Worm (Caenorhabditis elegans) whole organism, mixed stage, embryonic: ENCODE results near the gene abhd-3.2.
A peak's percentile ranks its signal among the peaks of the same experiment; 100 is the strongest.

Experiments
- M03D4.4 ChIP-seq: sonication (generic microtip); optimal IDR thresholded peaks from 2 replicates; lab custom pipeline; 2017; ENCODE audit warnings: mild to moderate bottlenecking, missing genetic modification characterization, missing compliant biosample characterization
- bed-3 ChIP-seq: fragments of 200-800 bp; sonication (Bioruptor generic); optimal IDR thresholded peaks from 3 replicates; lab custom pipeline; 2018; ENCODE audit warnings: mild to moderate bottlenecking, missing genetic modification characterization, moderate library complexity, missing compliant biosample characterization
- blmp-1 ChIP-seq: fragments of 150-350 bp; optimal IDR thresholded peaks from 2 replicates; lab custom pipeline; 2014; ENCODE audit warnings: missing biosample characterization, missing genetic modification characterization
- ceh-39 ChIP-seq: fragments of 150-350 bp; optimal IDR thresholded peaks from 2 replicates; lab custom pipeline; 2014; ENCODE audit warnings: missing biosample characterization, missing genetic modification characterization
- ces-1 ChIP-seq: fragments of 150-350 bp; optimal IDR thresholded peaks from 2 replicates; lab custom pipeline; 2014; ENCODE audit warnings: missing biosample characterization, missing genetic modification reagents, missing genetic modification characterization
- cnd-1 ChIP-seq: fragments of 200-800 bp; sonication (Bioruptor generic); optimal IDR thresholded peaks from 2 replicates; lab custom pipeline; 2018; ENCODE audit warnings: mild to moderate bottlenecking, missing genetic modification characterization, missing compliant biosample characterization
- drap-1 ChIP-seq: fragments of 200-800 bp; sonication (Bioruptor generic); optimal IDR thresholded peaks from 3 replicates; lab custom pipeline; 2018; ENCODE audit warnings: mild to moderate bottlenecking, missing genetic modification characterization, missing compliant biosample characterization
- elt-1 ChIP-seq: sonication (generic microtip); optimal IDR thresholded peaks from 2 replicates; lab custom pipeline; 2017; ENCODE audit warnings: missing genetic modification characterization, mild to moderate bottlenecking, missing compliant biosample characterization, antibody characterized with exemption, moderate library complexity, borderline replicate concordance; ENCODE audit not compliant: insufficient read depth
- elt-3 ChIP-seq: fragments of 150-350 bp; optimal IDR thresholded peaks from 2 replicates; lab custom pipeline; 2014; ENCODE audit warnings: missing biosample characterization, missing genetic modification characterization
- flh-1 ChIP-seq: fragments of 200-800 bp; sonication (Bioruptor generic); optimal IDR thresholded peaks from 2 replicates; lab custom pipeline; 2018; ENCODE audit warnings: mild to moderate bottlenecking, missing genetic modification characterization, moderate library complexity, missing compliant biosample characterization
- ham-2 ChIP-seq: fragments of 200-800 bp; sonication (Bioruptor generic); optimal IDR thresholded peaks from 2 replicates; lab custom pipeline; 2018; ENCODE audit warnings: mild to moderate bottlenecking, missing genetic modification characterization, missing compliant biosample characterization
- hlh-1 ChIP-seq: fragments of 150-350 bp; optimal IDR thresholded peaks from 2 replicates; lab custom pipeline; 2014; ENCODE audit warnings: missing biosample characterization, missing genetic modification reagents, missing genetic modification characterization
- lin-13 ChIP-seq: fragments of 150-350 bp; optimal IDR thresholded peaks from 2 replicates; lab custom pipeline; 2014; ENCODE audit warnings: missing biosample characterization, missing genetic modification characterization
- lin-32 ChIP-seq: fragments of 200-800 bp; sonication (Bioruptor generic); optimal IDR thresholded peaks from 2 replicates; lab custom pipeline; 2018; ENCODE audit warnings: mild to moderate bottlenecking, missing genetic modification characterization, missing compliant biosample characterization
- lsy-2 ChIP-seq: fragments of 150-350 bp; optimal IDR thresholded peaks from 2 replicates; lab custom pipeline; 2014; ENCODE audit warnings: missing biosample characterization, missing genetic modification characterization
- mab-5 ChIP-seq: fragments of 150-350 bp; optimal IDR thresholded peaks from 2 replicates; lab custom pipeline; 2014; ENCODE audit warnings: missing biosample characterization, missing genetic modification characterization
- mep-1 ChIP-seq: fragments of 150-350 bp; optimal IDR thresholded peaks from 2 replicates; lab custom pipeline; 2017; ENCODE audit warnings: missing biosample characterization, missing genetic modification reagents, missing genetic modification characterization, inconsistent platforms
- mls-2 ChIP-seq: sonication (generic microtip); optimal IDR thresholded peaks from 2 replicates; lab custom pipeline; 2016; ENCODE audit warnings: mild to moderate bottlenecking, missing genetic modification characterization, moderate library complexity, missing compliant biosample characterization
- nhr-2 ChIP-seq: fragments of 150-350 bp; optimal IDR thresholded peaks from 2 replicates; lab custom pipeline; 2014; ENCODE audit warnings: missing biosample characterization, missing genetic modification characterization
- nhr-28 ChIP-seq: fragments of 150-350 bp; optimal IDR thresholded peaks from 2 replicates; lab custom pipeline; 2014; ENCODE audit warnings: missing biosample characterization, missing genetic modification characterization
- nhr-76 ChIP-seq: sonication (generic microtip); optimal IDR thresholded peaks from 2 replicates; lab custom pipeline; 2017; ENCODE audit warnings: missing biosample characterization, missing genetic modification characterization
- pha-4 ChIP-seq: fragments of 150-350 bp; optimal IDR thresholded peaks from 2 replicates; lab custom pipeline; 2018; ENCODE audit warnings: missing biosample characterization, missing genetic modification reagents, missing genetic modification characterization
- sem-2 ChIP-seq: fragments of 200-800 bp; sonication (Bioruptor generic); optimal IDR thresholded peaks from 2 replicates; lab custom pipeline; 2018; ENCODE audit warnings: mild to moderate bottlenecking, missing genetic modification characterization, missing compliant biosample characterization
- snpc-4 ChIP-seq: fragments of 150-350 bp; optimal IDR thresholded peaks from 2 replicates; lab custom pipeline; 2014; ENCODE audit warnings: missing biosample characterization, missing genetic modification characterization
- sptf-1 ChIP-seq: sonication (generic microtip); optimal IDR thresholded peaks from 2 replicates; lab custom pipeline; 2017; ENCODE audit warnings: mild to moderate bottlenecking, missing genetic modification characterization, moderate library complexity, missing compliant biosample characterization
- tbx-8 ChIP-seq: fragments of 200-800 bp; sonication (Bioruptor generic); optimal IDR thresholded peaks from 2 replicates; lab custom pipeline; 2018; ENCODE audit warnings: mild to moderate bottlenecking, missing genetic modification characterization, moderate library complexity, missing compliant biosample characterization
- unc-120 ChIP-seq: sonication (generic microtip); optimal IDR thresholded peaks from 2 replicates; lab custom pipeline; 2017; ENCODE audit warnings: missing genetic modification characterization, missing compliant biosample characterization; ENCODE audit not compliant: poor library complexity, severe bottlenecking
- unc-62 ChIP-seq: fragments of 150-350 bp; optimal IDR thresholded peaks from 2 replicates; lab custom pipeline; 2014; ENCODE audit warnings: missing biosample characterization, missing genetic modification reagents, missing genetic modification characterization
- zip-8 ChIP-seq: fragments of 150-350 bp; optimal IDR thresholded peaks from 2 replicates; lab custom pipeline; 2014; ENCODE audit warnings: missing biosample characterization, missing genetic modification characterization
- ztf-11 ChIP-seq: fragments of 150-350 bp; optimal IDR thresholded peaks from 2 replicates; lab custom pipeline; 2014; ENCODE audit warnings: missing biosample characterization, missing genetic modification characterization

Gene abhd-3.2

ce11 chrX:963171-963570 is 14.6 kb downstream of the abhd-3.2 start, which contains the start of gene ncs-1:
Gene ncs-1 (minus strand): TSS chrX:963271.
- TF ChIP-seq unc-62 (GFP tag; lab: Kevin White, UChicago): no peak
- TF ChIP-seq sptf-1 (tag; lab: Kevin White, UChicago): no peak
- TF ChIP-seq snpc-4 (tag; lab: Kevin White, UChicago): no peak
- TF ChIP-seq mls-2 (tag; lab: Kevin White, UChicago): no peak
- no peak for TF ChIP-seq unc-120 (tag; lab: Kevin White, UChicago)
- no peak for TF ChIP-seq drap-1 (GFP tag; lab: Kevin White, UChicago)
- no peak for TF ChIP-seq zip-8 (tag; lab: Kevin White, UChicago)
- TF ChIP-seq lin-32: no peak
- no peak for TF ChIP-seq elt-3
- TF ChIP-seq lsy-2 (tag; lab: Kevin White, UChicago): no peak
- TF ChIP-seq nhr-76 (tag; lab: Kevin White, UChicago): no peak
- TF ChIP-seq nhr-28 (tag; lab: Kevin White, UChicago): no peak
- TF ChIP-seq ztf-11 (tag; lab: Kevin White, UChicago): no peak
- no peak for TF ChIP-seq mab-5
- no peak for TF ChIP-seq flh-1

DNA sequence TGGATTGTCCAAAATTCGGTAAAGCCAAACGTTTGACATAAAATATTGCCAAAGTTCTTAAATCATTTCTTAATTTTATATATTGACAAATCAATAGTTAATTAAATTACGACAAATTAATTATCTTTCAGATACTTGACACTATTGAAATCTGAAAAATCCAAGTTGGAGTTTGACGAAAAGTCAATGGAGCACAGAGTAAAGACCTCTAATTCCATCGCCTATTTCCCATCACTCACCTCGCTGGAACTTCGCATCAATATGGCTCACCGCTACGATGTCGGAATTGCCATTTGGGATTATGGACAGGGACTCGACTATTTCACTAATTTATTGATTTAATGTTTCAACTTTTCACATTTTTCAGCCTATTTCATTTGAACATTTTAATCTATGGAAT is 17.7 kb downstream of the abhd-3.2 start:
- TF ChIP-seq lsy-2 (tag; lab: Kevin White, UChicago) (no peak), tbx-8 (GFP tag; lab: Kevin White, UChicago) (no peak), sem-2 (GFP tag; lab: Kevin White, UChicago) (no peak), zip-8 (tag; lab: Kevin White, UChicago) (no peak), ceh-39 (tag; lab: Kevin White, UChicago) (no peak), nhr-2 (tag; lab: Kevin White, UChicago) (no peak), mab-5 (no peak), sptf-1 (tag; lab: Kevin White, UChicago) (no peak), M03D4.4 (tag; lab: Kevin White, UChicago) (no peak), flh-1 (no peak), blmp-1 (tag; lab: Kevin White, UChicago) (no peak), bed-3 (GFP tag; lab: Kevin White, UChicago) (no peak), hlh-1 (tag; lab: Kevin White, UChicago) (no peak), nhr-28 (tag; lab: Kevin White, UChicago) (no peak)

- no peak for TF ChIP-seq ham-2 (GFP tag; lab: Kevin White, UChicago)
- no peak for TF ChIP-seq elt-3
- no peak for TF ChIP-seq elt-1 (tag; lab: Kevin White, UChicago)
- no peak for TF ChIP-seq nhr-76 (tag; lab: Kevin White, UChicago)
- TF ChIP-seq, all 35 proteins: peak for 0
Observed at ce11 chrX:957581-957980, 20.2 kb downstream of the abhd-3.2 start, which contains the start of gene chil-10. Gene chil-10 (plus strand): TSS chrX:957881.

DNA sequence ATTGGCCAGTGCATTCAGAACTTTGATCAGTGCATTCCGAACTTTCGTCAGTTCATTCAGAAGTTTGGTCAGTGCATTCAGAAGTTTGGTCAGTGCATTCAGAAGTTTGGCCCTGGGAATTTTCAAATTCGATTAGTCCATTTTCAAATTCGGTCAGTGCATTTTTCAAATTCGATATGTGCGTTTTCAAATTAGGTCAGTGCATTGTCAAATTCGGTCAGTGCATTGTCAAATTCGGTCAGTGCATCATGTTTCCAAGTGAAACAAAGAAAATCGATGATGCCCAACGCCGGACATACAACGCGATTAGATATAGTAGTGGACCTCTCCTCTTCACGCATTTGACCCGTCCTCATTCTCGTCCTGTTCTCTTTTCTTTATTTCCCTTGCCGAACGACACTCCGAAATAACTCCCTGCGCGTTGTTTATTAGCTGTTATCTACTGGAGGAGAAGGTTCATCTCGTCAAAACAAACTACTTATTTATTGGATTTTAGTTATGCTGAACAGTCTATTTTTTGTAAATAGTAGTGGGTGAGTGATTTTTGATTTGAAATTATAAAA is 23.2 kb downstream of the abhd-3.2 start, which contains the start of gene apm-3:
apm-3 (plus strand) TSS at position 477 of the 563 bp plus-strand sequence.
- TF ChIP-seq ztf-11 (tag; lab: Kevin White, UChicago): no peak
- no peak for TF ChIP-seq sem-2 (GFP tag; lab: Kevin White, UChicago)
- no peak for TF ChIP-seq drap-1 (GFP tag; lab: Kevin White, UChicago)
- peak; percentile 51 for TF ChIP-seq mep-1 (tag; lab: Kevin White, UChicago)
- TF ChIP-seq lin-13 (tag; lab: Kevin White, UChicago): peak; percentile 12
- TF ChIP-seq unc-62 (GFP tag; lab: Kevin White, UChicago): peak; percentile 3
- no peak for TF ChIP-seq lin-32
- TF ChIP-seq ces-1: peak; percentile 82
- TF ChIP-seq nhr-2 (tag; lab: Kevin White, UChicago): peak; percentile 5
- peak; percentile 6 for TF ChIP-seq lsy-2 (tag; lab: Kevin White, UChicago)
- no peak for TF ChIP-seq mls-2 (tag; lab: Kevin White, UChicago)

- TF ChIP-seq M03D4.4 (tag; lab: Kevin White, UChicago) (no peak), pha-4 (tag; lab: Kevin White, UChicago) (no peak), elt-1 (tag; lab: Kevin White, UChicago) (no peak), mls-2 (tag; lab: Kevin White, UChicago) (peak; percentile 33), ces-1 (peak; percentile 52), cnd-1 (no peak), nhr-76 (tag; lab: Kevin White, UChicago) (no peak), nhr-28 (tag; lab: Kevin White, UChicago) (no peak), mab-5 (no peak)
Observed at ce11 chrX:952557-953083, 25.2 kb downstream of the abhd-3.2 start.
